Fruit fly (Drosophila melanogaster) whole organism, larva: ENCODE data around the gene galla-2.

Experiments used
- noc ChIP-seq: fragments of 200-800 bp; sonication (Bioruptor generic); optimal IDR thresholded peaks from 3 replicates; lab custom pipeline; 2019; ENCODE audit warnings: missing biosample characterization, mild to moderate bottlenecking, missing genetic modification characterization, moderate library complexity

Gene galla-2

dm6 chr3L:10862544-10863474 lies 19.9 kb upstream of the galla-2 start:
- no peak for TF ChIP-seq noc

- TF ChIP-seq noc, result no peak
Measured at dm6 chr3L:10863925-10864324, 18.8 kb upstream of the galla-2 start.

- TF ChIP-seq noc, result no peak
Measured at dm6 chr3L:10866633-10867379, 15.9 kb upstream of the galla-2 start.

- TF ChIP-seq noc, result no peak
Measured at dm6 chr3L:10867380-10867648, 15.4 kb upstream of the galla-2 start.

dm6 chr3L:10867778-10868382 lies 14.8 kb upstream of the galla-2 start:
- no peak for TF ChIP-seq noc

- TF ChIP-seq noc, result no peak
Measured at dm6 chr3L:10869144-10869543, 13.5 kb upstream of the galla-2 start.

dm6 chr3L:10870087-10870486 lies 12.6 kb upstream of the galla-2 start:
- no peak for TF ChIP-seq noc

- TF ChIP-seq noc, result no peak
Measured at dm6 chr3L:10871534-10871933, 11.2 kb upstream of the galla-2 start.

- no peak for TF ChIP-seq noc
Measured at dm6 chr3L:10876036-10876435, 6.7 kb upstream of the galla-2 start.

- TF ChIP-seq noc, result no peak
Measured at dm6 chr3L:10878842-10879241, 3.8 kb upstream of the galla-2 start, which contains the start of the genes CG6418 and Blos4. TSS of gene CG6418 (minus strand) at chr3L:10879037. TSS of gene Blos4 (plus strand) at chr3L:10879085.

dm6 chr3L:10885711-10886272 lies 3.1 kb downstream of the galla-2 start:
- TF ChIP-seq noc, result no peak

- no peak for TF ChIP-seq noc
Measured at dm6 chr3L:10886371-10886770, 3.7 kb downstream of the galla-2 start, which contains the start of gene OXA1L. TSS of gene OXA1L (minus strand) at chr3L:10886471.

dm6 chr3L:10889000-10889691 lies 6.5 kb downstream of the galla-2 start:
- no peak for TF ChIP-seq noc

- TF ChIP-seq noc, result no peak
Measured at dm6 chr3L:10889692-10890089, 7.0 kb downstream of the galla-2 start, which contains the start of gene Cpr67Fa1. TSS of gene Cpr67Fa1 (plus strand) at chr3L:10889990.

dm6 chr3L:10891414-10891813 lies 8.7 kb downstream of the galla-2 start, which contains the start of gene Cpr67Fa2:
TSS of gene Cpr67Fa2 (plus strand) at chr3L:10891714.
- no peak for TF ChIP-seq noc

dm6 chr3L:10893156-10893784 lies 10.6 kb downstream of the galla-2 start:
- TF ChIP-seq noc, result peak; percentile 55
